Worm (Caenorhabditis elegans) whole organism, young adult: ENCODE measurements around the gene col-178.
A peak's percentile ranks its signal among the peaks of the same experiment; 100 is the strongest.

Experiments used
- B0035.1 ChIP-seq: sonication (generic microtip); optimal IDR thresholded peaks from 2 replicates; lab custom pipeline; 2016; ENCODE audit warnings: missing genetic modification characterization, mild to moderate bottlenecking, missing compliant biosample characterization, missing genotype, missing genetic modification reagents
- C06A6.2 ChIP-seq: fragments of 200-800 bp; sonication (Bioruptor generic); conservative IDR thresholded peaks from 2 replicates; pipeline ENCODE4 v1.3.6; 2022; ENCODE audit warnings: missing genetic modification characterization, missing compliant biosample characterization
- F37B4.10 ChIP-seq: fragments of 200-800 bp; sonication (Bioruptor generic); IDR thresholded peaks from 2 replicates; pipeline ENCODE4 v1.3.6; 2022; ENCODE audit warnings: missing genetic modification characterization, missing compliant biosample characterization
- F49E8.2 ChIP-seq: sonication (generic microtip); optimal IDR thresholded peaks from 3 replicates; lab custom pipeline; 2017; ENCODE audit warnings: missing genetic modification characterization, mild to moderate bottlenecking, missing compliant biosample characterization, antibody characterized with exemption, moderate library complexity; ENCODE audit not compliant: insufficient read depth
- F55B11.4 ChIP-seq: sonication (generic microtip); optimal IDR thresholded peaks from 2 replicates; lab custom pipeline; 2016; ENCODE audit warnings: missing compliant biosample characterization, missing genetic modification characterization, borderline replicate concordance; ENCODE audit not compliant: insufficient read depth
- F57C9.4 ChIP-seq: sonication (generic microtip); optimal IDR thresholded peaks from 2 replicates; lab custom pipeline; 2017; ENCODE audit warnings: mild to moderate bottlenecking, missing genetic modification characterization, missing compliant biosample characterization
- K11D2.4 ChIP-seq: fragments of 200-800 bp; sonication (Bioruptor generic); IDR thresholded peaks from 2 replicates; pipeline ENCODE4 v1.3.6; 2022; ENCODE audit warnings: missing genetic modification reagents, missing genetic modification characterization, missing compliant biosample characterization
- K12H6.12 ChIP-seq: fragments of 200-800 bp; sonication (Bioruptor generic); optimal IDR thresholded peaks from 2 replicates; lab custom pipeline; 2018; ENCODE audit warnings: mild to moderate bottlenecking, missing genetic modification characterization, missing compliant biosample characterization
- ZK185.1 ChIP-seq: sonication (generic microtip); optimal IDR thresholded peaks from 2 replicates; lab custom pipeline; 2016; ENCODE audit warnings: mild to moderate bottlenecking, missing genetic modification characterization, missing compliant biosample characterization; ENCODE audit not compliant: poor library complexity, severe bottlenecking
- atf-7 ChIP-seq: sonication (generic microtip); optimal IDR thresholded peaks from 2 replicates; lab custom pipeline; 2017; ENCODE audit warnings: mild to moderate bottlenecking, missing genetic modification characterization, missing compliant biosample characterization
- attf-5 ChIP-seq: fragments of 200-800 bp; sonication (Bioruptor generic); optimal IDR thresholded peaks from 2 replicates; lab custom pipeline; 2018; ENCODE audit warnings: mild to moderate bottlenecking, missing genetic modification characterization, missing compliant biosample characterization
- attf-6 ChIP-seq: fragments of 200-800 bp; sonication (Bioruptor generic); IDR thresholded peaks from 2 replicates; pipeline ENCODE4 v1.3.6; 2022; ENCODE audit warnings: missing genetic modification reagents, missing genetic modification characterization, missing compliant biosample characterization
- ceh-91 ChIP-seq: fragments of 200-800 bp; sonication (Bioruptor generic); IDR thresholded peaks from 2 replicates; pipeline ENCODE4 v1.3.6; 2022; ENCODE audit warnings: missing genetic modification reagents, missing genetic modification characterization, missing compliant biosample characterization
- chd-7 ChIP-seq: sonication (generic microtip); optimal IDR thresholded peaks from 2 replicates; lab custom pipeline; 2016; ENCODE audit warnings: mild to moderate bottlenecking, missing genetic modification characterization, moderate library complexity, missing compliant biosample characterization
- dox-1 ChIP-seq: fragments of 200-800 bp; sonication (Bioruptor generic); IDR thresholded peaks from 2 replicates; pipeline ENCODE4 v1.3.6; 2022; ENCODE audit warnings: missing genetic modification reagents, missing genetic modification characterization, missing compliant biosample characterization
- egrh-3 ChIP-seq: fragments of 200-800 bp; sonication (Bioruptor generic); IDR thresholded peaks from 2 replicates; pipeline ENCODE4 v1.3.6; 2022; ENCODE audit warnings: missing genetic modification reagents, missing genetic modification characterization, missing compliant biosample characterization
- ekl-4 ChIP-seq: fragments of 200-800 bp; sonication (Bioruptor generic); IDR thresholded peaks from 2 replicates; pipeline ENCODE4 v1.3.6; 2022; ENCODE audit warnings: missing genetic modification reagents, missing genetic modification characterization, missing compliant biosample characterization
- hmg-1.2 ChIP-seq: fragments of 200-800 bp; sonication (Bioruptor generic); IDR thresholded peaks from 2 replicates; pipeline ENCODE4 v1.3.6; 2022; ENCODE audit warnings: missing genetic modification reagents, missing genetic modification characterization, missing compliant biosample characterization
- let-526 ChIP-seq: fragments of 200-800 bp; sonication (Bioruptor generic); IDR thresholded peaks from 2 replicates; pipeline ENCODE4 v1.3.6; 2022; ENCODE audit warnings: missing genetic modification reagents, missing genetic modification characterization, missing compliant biosample characterization
- lin-35 ChIP-seq, 3 experiments: fragments of 150-350 bp in 2 of 3; sonication (generic microtip) in 1 of 3; optimal IDR thresholded peaks; 2 replicates each; lab custom pipeline; 2014 to 2018; ENCODE audit warnings: missing biosample characterization in 3 of 3, missing genetic modification characterization in 3 of 3, missing genetic modification reagents in 3 of 3
- lin-40 ChIP-seq: sonication (generic microtip); optimal IDR thresholded peaks from 2 replicates; lab custom pipeline; 2016; ENCODE audit warnings: missing genetic modification characterization, mild to moderate bottlenecking, missing compliant biosample characterization, missing genotype, missing genetic modification reagents
- lin-54 ChIP-seq: fragments of 200-800 bp; sonication (Bioruptor generic); optimal IDR thresholded peaks from 2 replicates; lab custom pipeline; 2018; ENCODE audit warnings: mild to moderate bottlenecking, missing genetic modification characterization, missing compliant biosample characterization
- lir-1 ChIP-seq: fragments of 200-800 bp; sonication (Bioruptor generic); conservative IDR thresholded peaks from 2 replicates; pipeline ENCODE4 v1.3.6; 2022; ENCODE audit warnings: missing genetic modification reagents, missing genetic modification characterization, missing compliant biosample characterization
- madf-10 ChIP-seq: sonication (generic microtip); optimal IDR thresholded peaks from 2 replicates; lab custom pipeline; 2016; ENCODE audit warnings: mild to moderate bottlenecking, missing genetic modification characterization, missing compliant biosample characterization
- mcd-1 ChIP-seq: fragments of 200-800 bp; sonication (Bioruptor generic); IDR thresholded peaks from 2 replicates; pipeline ENCODE4 v1.3.6; 2022; ENCODE audit warnings: missing genetic modification reagents, missing genetic modification characterization, missing compliant biosample characterization
- nfyb-1 ChIP-seq: fragments of 200-800 bp; sonication (Bioruptor generic); IDR thresholded peaks from 2 replicates; pipeline ENCODE4 v1.3.6; 2022; ENCODE audit warnings: missing genetic modification reagents, missing genetic modification characterization, missing compliant biosample characterization
- nhr-80 ChIP-seq: sonication (generic microtip); optimal IDR thresholded peaks from 2 replicates; lab custom pipeline; 2016; ENCODE audit warnings: missing genetic modification characterization, missing compliant biosample characterization
- pbrm-1 ChIP-seq: fragments of 200-800 bp; sonication (Bioruptor generic); IDR thresholded peaks from 2 replicates; pipeline ENCODE4 v1.3.6; 2022; ENCODE audit warnings: missing genetic modification reagents, missing genetic modification characterization, missing compliant biosample characterization
- pha-4 ChIP-seq: fragments of 150-350 bp; sonication (generic microtip); optimal IDR thresholded peaks from 2 replicates; lab custom pipeline; 2014; ENCODE audit warnings: missing biosample characterization, missing genetic modification reagents, missing genetic modification characterization
- repo-1 ChIP-seq: sonication (generic microtip); optimal IDR thresholded peaks from 2 replicates; lab custom pipeline; 2017; ENCODE audit warnings: mild to moderate bottlenecking, missing genetic modification characterization, missing compliant biosample characterization
- somi-1 ChIP-seq: fragments of 200-800 bp; sonication (Bioruptor generic); optimal IDR thresholded peaks from 2 replicates; lab custom pipeline; 2018; ENCODE audit warnings: mild to moderate bottlenecking, missing genetic modification characterization, missing compliant biosample characterization
- tbp1 ChIP-seq: fragments of 200-800 bp; sonication (Bioruptor generic); optimal IDR thresholded peaks from 2 replicates; lab custom pipeline; 2018; ENCODE audit warnings: mild to moderate bottlenecking, missing genetic modification characterization, missing compliant biosample characterization
- tlf-1 ChIP-seq: fragments of 200-800 bp; sonication (Bioruptor generic); optimal IDR thresholded peaks from 2 replicates; lab custom pipeline; 2018; ENCODE audit warnings: mild to moderate bottlenecking, missing genetic modification characterization, missing compliant biosample characterization
- unc-130 ChIP-seq: sonication (generic microtip); optimal IDR thresholded peaks from 2 replicates; lab custom pipeline; 2016; ENCODE audit warnings: missing genetic modification reagents, missing genetic modification characterization, missing compliant biosample characterization
- unc-62 ChIP-seq: fragments of 150-350 bp; optimal IDR thresholded peaks from 2 replicates; lab custom pipeline; 2014; ENCODE audit warnings: missing biosample characterization, missing genetic modification reagents, missing genetic modification characterization
- zfh-2 ChIP-seq: fragments of 200-800 bp; sonication (Bioruptor generic); conservative IDR thresholded peaks from 2 replicates; pipeline ENCODE4 v1.3.6; 2022; ENCODE audit warnings: missing genetic modification reagents, missing genetic modification characterization, missing compliant biosample characterization
- ztf-18 ChIP-seq: sonication (generic microtip); optimal IDR thresholded peaks from 2 replicates; lab custom pipeline; 2016; ENCODE audit warnings: missing genotype, mild to moderate bottlenecking, missing genetic modification characterization, missing compliant biosample characterization
- ztf-26 ChIP-seq: sonication (generic microtip); optimal IDR thresholded peaks from 2 replicates; lab custom pipeline; 2017; ENCODE audit warnings: missing genetic modification characterization, missing compliant biosample characterization
- ztf-28 ChIP-seq: fragments of 200-800 bp; sonication (Bioruptor generic); IDR thresholded peaks from 2 replicates; pipeline ENCODE4 v1.3.6; 2022; ENCODE audit warnings: missing genetic modification reagents, missing genetic modification characterization, missing compliant biosample characterization

The col-178 gene

ce11 chrX:11199833-11200232, 578 bp downstream of the col-178 start:
- TF ChIP-seq ztf-28 (GFP tag; lab: Robert Waterston, UW) (0 out of 2 replicates have a peak, but pooled peaks have one; percentile 51), egrh-3 (GFP tag; lab: Robert Waterston, UW) (peak; percentile 85; the same call in 1 of the 2 replicates), zfh-2 (GFP tag; lab: Robert Waterston, UW) (peak; percentile 68; the same call in 1 of the 2 replicates)

ce11 chrX:11201165-11201564, 1.9 kb downstream of the col-178 start, which contains the start of gene col-179:
TSS of gene col-179 (plus strand) at chrX:11201465.
- TF ChIP-seq F37B4.10 (GFP tag; lab: Robert Waterston, UW) (no peak), attf-6 (GFP tag; lab: Robert Waterston, UW) (no peak), ekl-4 (GFP tag; lab: Robert Waterston, UW) (no peak), F55B11.4 (tag; lab: Kevin White, UChicago) (no peak), K11D2.4 (GFP tag; lab: Robert Waterston, UW) (no peak), tlf-1 (GFP tag; lab: Kevin White, UChicago) (no peak)
- TF ChIP-seq, all 124 proteins: peak for 0

- peak; percentile 88; the same call in 1 of the 2 replicates for TF ChIP-seq egrh-3 (GFP tag; lab: Robert Waterston, UW)
- TF ChIP-seq zfh-2 (GFP tag; lab: Robert Waterston, UW), result peak; percentile 72
- TF ChIP-seq mcd-1 (GFP tag; lab: Robert Waterston, UW), result 0 out of 2 replicates have a peak, but pooled peaks have one; percentile 31
These were observed 2.7 kb downstream of the col-178 start for ce11 chrX:11201915-11202314.

ce11 chrX:11203773-11204172, 4.5 kb downstream of the col-178 start, which contains the start of gene C34F6.11:
TSS of gene C34F6.11 (minus strand) at chrX:11203932.
- no peak for TF ChIP-seq lin-35 (GFP tag; optimal IDR thresholded peaks at IDR 0.05; lab: Kevin White, UChicago)
- TF ChIP-seq nhr-80, result peak; percentile 62

ce11 chrX:11206953-11207352, 7.7 kb downstream of the col-178 start, which contains the start of gene hst-2:
TSS of gene hst-2 (minus strand) at chrX:11207155.
- peak; percentile 41 for TF ChIP-seq attf-5 (GFP tag; lab: Kevin White, UChicago)
- TF ChIP-seq repo-1 (tag; lab: Kevin White, UChicago), result peak; percentile 41
- peak; percentile 26 for TF ChIP-seq unc-62 (GFP tag; lab: Kevin White, UChicago)
- peak; percentile 80 for TF ChIP-seq pbrm-1 (GFP tag; lab: Robert Waterston, UW)
- TF ChIP-seq B0035.1 (tag; lab: Kevin White, UChicago), result peak; percentile 32
- TF ChIP-seq tlf-1 (GFP tag; lab: Kevin White, UChicago), result peak; percentile 39
- peak; percentile 95 for TF ChIP-seq ztf-18 (tag; lab: Kevin White, UChicago)
- TF ChIP-seq unc-130 (GFP tag; lab: Kevin White, UChicago), result no peak
- TF ChIP-seq somi-1 (GFP tag; lab: Kevin White, UChicago), result peak; percentile 4
- TF ChIP-seq lir-1 (GFP tag; lab: Robert Waterston, UW), result 0 out of 2 replicates have a peak, but pooled peaks have one; percentile 44
- peak; percentile 24 for TF ChIP-seq madf-10 (tag; lab: Kevin White, UChicago)
- peak; percentile 20 for TF ChIP-seq chd-7
- peak; percentile 77 for TF ChIP-seq nfyb-1
- peak; percentile 62; the same call in 1 of the 2 replicates for TF ChIP-seq let-526
- TF ChIP-seq lin-40 (tag; lab: Kevin White, UChicago), result peak; percentile 93
- TF ChIP-seq tbp1, result peak; percentile 62
- TF ChIP-seq dox-1 (GFP tag; lab: Robert Waterston, UW), result peak; percentile 70
- no peak for TF ChIP-seq F57C9.4 (tag; lab: Kevin White, UChicago)
- TF ChIP-seq K11D2.4 (GFP tag; lab: Robert Waterston, UW), result peak; percentile 71
- TF ChIP-seq hmg-1.2 (GFP tag; lab: Robert Waterston, UW), result peak; percentile 98
- peak; percentile 24 for TF ChIP-seq ztf-26 (tag; lab: Kevin White, UChicago)
- TF ChIP-seq K12H6.12 (tag; lab: Kevin White, UChicago), result peak; percentile 42
- peak; percentile 91 for TF ChIP-seq ZK185.1 (tag; lab: Kevin White, UChicago)
- TF ChIP-seq mcd-1 (GFP tag; lab: Robert Waterston, UW), result peak; percentile 70
- TF ChIP-seq C06A6.2 (GFP tag; lab: Robert Waterston, UW), result peak; percentile 72
- no peak for TF ChIP-seq ceh-91 (GFP tag; lab: Robert Waterston, UW)
- no peak for TF ChIP-seq F49E8.2 (tag; lab: Kevin White, UChicago)
- peak; percentile 13 for TF ChIP-seq atf-7 (tag; lab: Kevin White, UChicago)
- peak; percentile 48 for TF ChIP-seq lin-54 (GFP tag; lab: Kevin White, UChicago)
- TF ChIP-seq pha-4 (tag; lab: Kevin White, UChicago), result peak; percentile 61
